Worm (Caenorhabditis elegans) whole organism, L4 larva: ENCODE results near the gene T19D2.3.

Source experiments
- R02D3.7 ChIP-seq: fragments of 150-350 bp; sonication (generic microtip); optimal IDR thresholded peaks from 3 replicates; lab custom pipeline; 2014; ENCODE audit warnings: missing biosample characterization, missing genetic modification characterization
- T20F7.1 ChIP-seq: fragments of 200-800 bp; sonication (Bioruptor generic); optimal IDR thresholded peaks from 2 replicates; lab custom pipeline; 2018; ENCODE audit warnings: mild to moderate bottlenecking, missing genetic modification characterization, missing compliant biosample characterization
- T26A8.4 ChIP-seq: fragments of 200-800 bp; sonication (Bioruptor generic); IDR thresholded peaks from 2 replicates; pipeline ENCODE4 v1.3.6; 2022; ENCODE audit warnings: missing genetic modification characterization, missing compliant biosample characterization
- ZK337.2 ChIP-seq: fragments of 200-800 bp; sonication (Bioruptor generic); IDR thresholded peaks from 2 replicates; pipeline ENCODE4 v1.3.6; 2022; ENCODE audit warnings: missing genetic modification reagents, missing genetic modification characterization, missing compliant biosample characterization
- aha-1 ChIP-seq: fragments of 150-350 bp; peaks from one replicate; lab custom pipeline; 2014; ENCODE audit warnings: missing biosample characterization, missing genetic modification characterization
- ceh-20 ChIP-seq: fragments of 200-800 bp; sonication (Bioruptor generic); IDR thresholded peaks from 2 replicates; pipeline ENCODE4 v1.3.6; 2022; ENCODE audit warnings: missing genetic modification reagents, missing genetic modification characterization, missing compliant biosample characterization
- cey-2 ChIP-seq: sonication (generic microtip); optimal IDR thresholded peaks from 3 replicates; lab custom pipeline; 2017; ENCODE audit warnings: missing genetic modification characterization, mild to moderate bottlenecking, missing compliant biosample characterization, antibody characterized with exemption, borderline replicate concordance; ENCODE audit not compliant: insufficient read depth
- ctbp-1 ChIP-seq: fragments of 200-800 bp; sonication (Bioruptor generic); IDR thresholded peaks from 2 replicates; pipeline ENCODE4 v1.3.6; 2022; ENCODE audit warnings: missing genetic modification reagents, missing genetic modification characterization, missing compliant biosample characterization
- daf-12 ChIP-seq: fragments of 150-350 bp; optimal IDR thresholded peaks from 2 replicates; lab custom pipeline; 2014; ENCODE audit warnings: missing biosample characterization, missing genetic modification reagents, missing genetic modification characterization
- daf-16 ChIP-seq, 3 experiments: sonication (generic microtip); optimal IDR thresholded peaks; 2 replicates each; lab custom pipeline; 2016 to 2017; ENCODE audit warnings: missing genetic modification characterization in 3 of 3, missing genetic modification reagents in 3 of 3, mild to moderate bottlenecking in 2 of 3, missing compliant biosample characterization in 2 of 3, missing biosample characterization in 1 of 3, moderate library complexity in 1 of 3
- dmd-6 ChIP-seq: fragments of 200-800 bp; sonication (Bioruptor generic); IDR thresholded peaks from 2 replicates; pipeline ENCODE4 v1.3.6; 2022; ENCODE audit warnings: missing genetic modification reagents, missing genetic modification characterization, missing compliant biosample characterization
- dmd-8 ChIP-seq: fragments of 200-800 bp; sonication (Bioruptor generic); IDR thresholded peaks from 2 replicates; pipeline ENCODE4 v1.3.6; 2022; ENCODE audit warnings: missing genetic modification characterization, missing compliant biosample characterization
- dmd-9 ChIP-seq: fragments of 200-800 bp; sonication (Bioruptor generic); IDR thresholded peaks from 2 replicates; pipeline ENCODE4 v1.3.6; 2022; ENCODE audit warnings: missing genetic modification reagents, missing genetic modification characterization, missing compliant biosample characterization
- dpl-1 ChIP-seq: fragments of 150-350 bp; optimal IDR thresholded peaks from 2 replicates; lab custom pipeline; 2014; ENCODE audit warnings: missing biosample characterization, missing genetic modification reagents, missing genetic modification characterization
- duxl-1 ChIP-seq: sonication (generic microtip); optimal IDR thresholded peaks from 2 replicates; lab custom pipeline; 2016; ENCODE audit warnings: mild to moderate bottlenecking, missing genetic modification characterization, moderate library complexity, missing compliant biosample characterization; ENCODE audit not compliant: poor library complexity
- dve-1 ChIP-seq: sonication (generic microtip); optimal IDR thresholded peaks from 2 replicates; lab custom pipeline; 2017; ENCODE audit warnings: antibody characterized with exemption, mild to moderate bottlenecking, missing genetic modification characterization, missing compliant biosample characterization; ENCODE audit not compliant: insufficient read depth
- egl-43 ChIP-seq: fragments of 200-800 bp; sonication (Bioruptor generic); IDR thresholded peaks from 2 replicates; pipeline ENCODE4 v1.3.6; 2022; ENCODE audit warnings: missing genetic modification reagents, missing genetic modification characterization, missing compliant biosample characterization
- gei-8 ChIP-seq: fragments of 200-800 bp; sonication (Bioruptor generic); optimal IDR thresholded peaks from 2 replicates; lab custom pipeline; 2018; ENCODE audit warnings: mild to moderate bottlenecking, missing genetic modification characterization, missing compliant biosample characterization
- hmg-1.1 ChIP-seq: fragments of 200-800 bp; sonication (Bioruptor generic); IDR thresholded peaks from 2 replicates; pipeline ENCODE4 v1.3.6; 2022; ENCODE audit warnings: missing genetic modification reagents, missing genetic modification characterization, missing compliant biosample characterization
- lim-7 ChIP-seq: fragments of 200-800 bp; sonication (Bioruptor generic); IDR thresholded peaks from 2 replicates; pipeline ENCODE4 v1.3.6; 2022; ENCODE audit warnings: missing genetic modification characterization, missing compliant biosample characterization
- lin-29 ChIP-seq: fragments of 200-800 bp; sonication (Bioruptor generic); IDR thresholded peaks from 2 replicates; pipeline ENCODE4 v1.3.6; 2022; ENCODE audit warnings: missing genetic modification reagents, missing genetic modification characterization, missing compliant biosample characterization
- lin-38 ChIP-seq: fragments of 200-800 bp; sonication (Bioruptor generic); IDR thresholded peaks from 2 replicates; pipeline ENCODE4 v1.3.6; 2022; ENCODE audit warnings: missing genetic modification reagents, missing genetic modification characterization, missing compliant biosample characterization
- lin-39 ChIP-seq: fragments of 150-350 bp; optimal IDR thresholded peaks from 2 replicates; lab custom pipeline; 2014; ENCODE audit warnings: missing biosample characterization, missing genetic modification reagents, missing genetic modification characterization
- lir-3 ChIP-seq: sonication (generic microtip); optimal IDR thresholded peaks from 2 replicates; lab custom pipeline; 2016; ENCODE audit warnings: mild to moderate bottlenecking, missing genetic modification characterization, missing compliant biosample characterization
- madf-5 ChIP-seq, 2 experiments: fragments of 200-800 bp; sonication (Bioruptor generic); IDR thresholded peaks; 2 replicates each; pipeline ENCODE4 v1.3.6; 2022; ENCODE audit warnings: missing compliant biosample characterization in 2 of 2, missing genetic modification characterization in 2 of 2
- madf-9 ChIP-seq: fragments of 200-800 bp; sonication (Bioruptor generic); conservative IDR thresholded peaks from 2 replicates; pipeline ENCODE4 v1.3.6; 2022; ENCODE audit warnings: missing genetic modification reagents, missing genetic modification characterization, missing compliant biosample characterization
- mdl-1 ChIP-seq, 2 experiments: fragments of 150-350 bp in 1 of 2; sonication (generic microtip) in 1 of 2; optimal IDR thresholded peaks; 2 replicates each; lab custom pipeline; 2014 to 2017; ENCODE audit warnings: missing biosample characterization in 2 of 2, missing genetic modification characterization in 2 of 2
- mdt-29 ChIP-seq: fragments of 200-800 bp; sonication (Bioruptor generic); IDR thresholded peaks from 2 replicates; pipeline ENCODE4 v1.3.6; 2022; ENCODE audit warnings: missing genetic modification reagents, missing genetic modification characterization, missing compliant biosample characterization
- mxl-2 ChIP-seq: fragments of 200-800 bp; sonication (Bioruptor generic); conservative IDR thresholded peaks from 2 replicates; pipeline ENCODE4 v1.3.6; 2022; ENCODE audit warnings: missing genetic modification reagents, missing genetic modification characterization, missing compliant biosample characterization
- mxl-3 ChIP-seq: fragments of 200-800 bp; sonication (Bioruptor generic); optimal IDR thresholded peaks from 2 replicates; lab custom pipeline; 2018; ENCODE audit warnings: mild to moderate bottlenecking, missing genetic modification characterization, missing compliant biosample characterization
- nhr-10 ChIP-seq: fragments of 150-350 bp; optimal IDR thresholded peaks from 2 replicates; lab custom pipeline; 2014; ENCODE audit warnings: missing biosample characterization, missing genetic modification characterization
- nhr-11 ChIP-seq: fragments of 150-350 bp; optimal IDR thresholded peaks from 2 replicates; lab custom pipeline; 2014; ENCODE audit warnings: missing biosample characterization, missing genetic modification characterization
- nhr-42 ChIP-seq: fragments of 200-800 bp; sonication (Bioruptor generic); IDR thresholded peaks from 2 replicates; pipeline ENCODE4 v1.3.6; 2022; ENCODE audit warnings: missing genetic modification characterization, missing compliant biosample characterization
- nhr-77 ChIP-seq: fragments of 150-350 bp; optimal IDR thresholded peaks from 2 replicates; lab custom pipeline; 2014; ENCODE audit warnings: missing biosample characterization, missing genetic modification characterization
- php-3 ChIP-seq: fragments of 200-800 bp; sonication (Bioruptor generic); IDR thresholded peaks from 2 replicates; pipeline ENCODE4 v1.3.6; 2022; ENCODE audit warnings: missing genetic modification reagents, missing genetic modification characterization, missing compliant biosample characterization
- sdz-12 ChIP-seq: fragments of 200-800 bp; sonication (Bioruptor generic); optimal IDR thresholded peaks from 2 replicates; lab custom pipeline; 2018; ENCODE audit warnings: mild to moderate bottlenecking, missing genetic modification characterization, missing compliant biosample characterization
- set-16 ChIP-seq: fragments of 200-800 bp; sonication (Bioruptor generic); IDR thresholded peaks from 2 replicates; pipeline ENCODE4 v1.3.6; 2022; ENCODE audit warnings: missing genetic modification reagents, missing genetic modification characterization, missing compliant biosample characterization
- skn-1 ChIP-seq: fragments of 150-350 bp; optimal IDR thresholded peaks from 2 replicates; lab custom pipeline; 2014; ENCODE audit warnings: missing biosample characterization, missing genetic modification characterization
- snpc-1.2 ChIP-seq: fragments of 200-800 bp; sonication (Bioruptor generic); IDR thresholded peaks from 2 replicates; pipeline ENCODE4 v1.3.6; 2022; ENCODE audit warnings: missing genetic modification reagents, missing genetic modification characterization, missing compliant biosample characterization
- spr-1 ChIP-seq: sonication (generic microtip); optimal IDR thresholded peaks from 2 replicates; lab custom pipeline; 2016; ENCODE audit warnings: mild to moderate bottlenecking, missing genetic modification characterization, missing compliant biosample characterization
- spr-3 ChIP-seq: fragments of 200-800 bp; sonication (Bioruptor generic); optimal IDR thresholded peaks from 2 replicates; lab custom pipeline; 2018; ENCODE audit warnings: mild to moderate bottlenecking, missing genetic modification characterization, missing compliant biosample characterization
- tag-97 ChIP-seq: fragments of 200-800 bp; sonication (Bioruptor generic); IDR thresholded peaks from 2 replicates; pipeline ENCODE4 v1.3.6; 2022; ENCODE audit warnings: missing genetic modification characterization, missing compliant biosample characterization
- tra-1 ChIP-seq: fragments of 200-800 bp; sonication (Bioruptor generic); IDR thresholded peaks from 2 replicates; pipeline ENCODE4 v1.3.6; 2022; ENCODE audit warnings: missing genetic modification reagents, missing genetic modification characterization, missing compliant biosample characterization
- unc-130 ChIP-seq: sonication (generic microtip); optimal IDR thresholded peaks from 2 replicates; lab custom pipeline; 2016; ENCODE audit warnings: missing genetic modification reagents, missing genetic modification characterization, missing compliant biosample characterization
- vab-7 ChIP-seq: fragments of 200-800 bp; sonication (Bioruptor generic); IDR thresholded peaks from 2 replicates; pipeline ENCODE4 v1.3.6; 2022; ENCODE audit warnings: missing genetic modification reagents, missing genetic modification characterization, missing compliant biosample characterization
- zag-1 ChIP-seq: fragments of 150-350 bp; optimal IDR thresholded peaks from 2 replicates; lab custom pipeline; 2014; ENCODE audit warnings: missing biosample characterization, missing genetic modification characterization
- zfp-3 ChIP-seq: fragments of 200-800 bp; sonication (Bioruptor generic); conservative IDR thresholded peaks from 2 replicates; pipeline ENCODE4 v1.3.6; 2022; ENCODE audit warnings: missing genetic modification reagents, missing genetic modification characterization, missing compliant biosample characterization
- zip-11 ChIP-seq: fragments of 200-800 bp; sonication (Bioruptor generic); IDR thresholded peaks from 2 replicates; pipeline ENCODE4 v1.3.6; 2022; ENCODE audit warnings: missing genetic modification characterization, missing compliant biosample characterization
- zip-2 ChIP-seq: fragments of 150-350 bp; optimal IDR thresholded peaks from 2 replicates; lab custom pipeline; 2014; ENCODE audit warnings: missing biosample characterization, missing genetic modification characterization

The T19D2.3 gene

DNA sequence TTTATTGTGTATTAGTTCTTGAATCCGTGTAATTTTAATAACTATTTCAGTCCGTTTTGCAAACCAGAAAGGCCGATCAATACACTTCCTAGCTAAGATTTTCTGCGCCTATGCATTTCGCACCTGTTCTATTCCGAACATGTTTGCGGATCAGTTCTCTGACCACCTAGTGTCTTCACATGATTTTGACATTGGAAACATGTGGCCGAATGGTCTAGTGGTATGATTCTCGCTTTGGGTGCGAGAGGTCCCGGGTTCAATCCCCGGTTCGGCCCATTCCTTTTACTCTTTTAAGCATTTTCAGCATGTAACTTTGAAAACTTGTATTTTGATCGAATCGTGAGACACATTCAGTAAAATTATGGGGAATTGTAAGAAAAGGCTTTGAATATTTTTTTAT, 30.3 kb downstream of the T19D2.3 start (continued):
- TF ChIP-seq dmd-9 (GFP tag; lab: Robert Waterston, UW) = peak; percentile 67; the same call in 1 of the 2 replicates
- no peak for TF ChIP-seq daf-12
- TF ChIP-seq zfp-3 (GFP tag; lab: Robert Waterston, UW) = no peak
- no peak for TF ChIP-seq lin-39 (tag; lab: Kevin White, UChicago)
- TF ChIP-seq mxl-2 (GFP tag; lab: Robert Waterston, UW) = 0 out of 2 replicates have a peak, but pooled peaks have one; percentile 45
- TF ChIP-seq T26A8.4 = peak; percentile 18
- TF ChIP-seq set-16 (GFP tag; lab: Robert Waterston, UW) = no peak
- TF ChIP-seq dmd-6 (GFP tag; lab: Robert Waterston, UW) = peak; percentile 29
- peak; percentile 68 for TF ChIP-seq lin-38 (GFP tag; lab: Robert Waterston, UW)
- TF ChIP-seq hmg-1.1 (GFP tag; lab: Robert Waterston, UW) = peak; percentile 15
- TF ChIP-seq gei-8 = no peak
- peak; percentile 33 for TF ChIP-seq sdz-12 (GFP tag; lab: Kevin White, UChicago)
- 0 out of 2 replicates have a peak, but pooled peaks have one; percentile 53 for TF ChIP-seq lin-29 (GFP tag; lab: Robert Waterston, UW)
- peak; percentile 64 for TF ChIP-seq nhr-42 (GFP tag; lab: Robert Waterston, UW)
- peak; percentile 41; the same call in 1 of the 2 replicates for TF ChIP-seq vab-7 (GFP tag; lab: Robert Waterston, UW)
- no peak for TF ChIP-seq zip-2 (tag; lab: Kevin White, UChicago)
- TF ChIP-seq lim-7 = peak; percentile 82
- 0 out of 2 replicates have a peak, but pooled peaks have one; percentile 14 for TF ChIP-seq zip-11 (GFP tag; lab: Robert Waterston, UW)
- TF ChIP-seq nhr-77 (tag; lab: Kevin White, UChicago) = no peak
- TF ChIP-seq nhr-10 (tag; lab: Kevin White, UChicago) = no peak
- 0 out of 2 replicates have a peak, but pooled peaks have one; percentile 52 for TF ChIP-seq ceh-20 (GFP tag; lab: Robert Waterston, UW)
- no peak for TF ChIP-seq nhr-11 (tag; lab: Kevin White, UChicago)
- TF ChIP-seq ZK337.2 (GFP tag; lab: Robert Waterston, UW) = no peak
- peak; percentile 54 for TF ChIP-seq dve-1 (tag; lab: Kevin White, UChicago)
- no peak for TF ChIP-seq tag-97 (GFP tag; lab: Robert Waterston, UW)
- no peak for TF ChIP-seq mdl-1 (tag; optimal IDR thresholded peaks at IDR 0.05; lab: Kevin White, UChicago)
- TF ChIP-seq snpc-1.2 = peak; percentile 82
- peak; percentile 68 for TF ChIP-seq tra-1
- TF ChIP-seq daf-16 (GFP tag; optimal IDR thresholded peaks at IDR 0.05; lab: Kevin White, UChicago) = peak in 1 of 2 experiments; percentile 24
- peak; percentile 13 for TF ChIP-seq daf-16 (tag; optimal IDR thresholded peaks at IDR 0.05; lab: Kevin White, UChicago)
- peak; percentile 66 to 71; a peak in 1 of 4 replicates for TF ChIP-seq madf-5 (GFP tag; IDR thresholded peaks at IDR 0.05; lab: Robert Waterston, UW)
- TF ChIP-seq zag-1 (tag; lab: Kevin White, UChicago) = no peak

DNA sequence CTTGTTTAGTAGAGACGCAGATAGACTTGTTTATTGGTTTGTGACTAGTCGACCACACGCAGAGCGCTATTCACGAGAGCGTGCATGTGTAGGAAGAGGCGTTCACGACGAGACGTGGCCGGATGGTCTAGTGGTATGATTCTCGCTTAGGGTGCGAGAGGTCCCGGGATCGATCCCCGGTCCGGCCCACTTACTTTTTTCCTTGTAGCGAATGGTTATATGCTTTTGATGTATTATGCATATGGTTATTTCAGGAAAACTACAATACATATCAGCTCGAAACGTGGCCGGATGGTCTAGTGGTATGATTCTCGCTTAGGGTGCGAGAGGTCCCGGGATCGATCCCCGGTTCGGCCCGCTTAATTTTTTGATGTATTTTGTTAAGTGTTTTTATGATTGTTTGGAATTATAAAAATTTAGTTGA, 30.9 kb downstream of the T19D2.3 start:
- peak; percentile 72 for TF ChIP-seq nhr-11 (tag; lab: Kevin White, UChicago)
- TF ChIP-seq dmd-6 (GFP tag; lab: Robert Waterston, UW) = peak; percentile 75
- no peak for TF ChIP-seq skn-1 (tag; lab: Kevin White, UChicago)
- peak; percentile 79 for TF ChIP-seq duxl-1 (tag; lab: Kevin White, UChicago)
- TF ChIP-seq mxl-3 = peak; percentile 69
- TF ChIP-seq T20F7.1 (GFP tag; lab: Kevin White, UChicago) = peak; percentile 15
- peak; percentile 78 for TF ChIP-seq mdt-29 (GFP tag; lab: Robert Waterston, UW)
- peak; percentile 97 for TF ChIP-seq aha-1
- TF ChIP-seq dmd-8 = peak; percentile 84
- peak; percentile 26 for TF ChIP-seq dpl-1 (GFP tag; lab: Kevin White, UChicago)
- TF ChIP-seq vab-7 (GFP tag; lab: Robert Waterston, UW) = peak; percentile 88
- peak; percentile 97 for TF ChIP-seq egl-43 (GFP tag; lab: Robert Waterston, UW)
- TF ChIP-seq cey-2 (tag; lab: Kevin White, UChicago) = no peak
- peak; percentile 62 for TF ChIP-seq unc-130
- peak; percentile 67 for TF ChIP-seq madf-9 (GFP tag; lab: Robert Waterston, UW)
- peak; percentile 66; the same call in 1 of the 2 replicates for TF ChIP-seq php-3 (GFP tag; lab: Robert Waterston, UW)
- no peak for TF ChIP-seq R02D3.7 (tag; lab: Kevin White, UChicago)
- TF ChIP-seq lir-3 (tag; lab: Kevin White, UChicago) = peak; percentile 10
- TF ChIP-seq spr-3 (GFP tag; lab: Kevin White, UChicago) = peak; percentile 79
- peak; percentile 94 for TF ChIP-seq tra-1
- TF ChIP-seq spr-1 (tag; lab: Kevin White, UChicago) = peak; percentile 39
- TF ChIP-seq madf-5 (GFP tag; IDR thresholded peaks at IDR 0.05; lab: Robert Waterston, UW) = peak; percentile 85 to 91
- TF ChIP-seq ctbp-1 (GFP tag; lab: Robert Waterston, UW) = peak; percentile 89
